Fruit fly (Drosophila melanogaster) whole organism, embryonic: ENCODE data around the gene Arp2.

Experiments
- Atf6 ChIP-seq: fragments of 200-800 bp; sonication (Bioruptor generic); IDR thresholded peaks from 2 replicates; pipeline ENCODE4 v1.3.6; 2022; ENCODE audit warnings: missing biosample characterization, missing genetic modification characterization
- Blimp-1 ChIP-seq: fragments of 200-800 bp; sonication (Bioruptor generic); optimal IDR thresholded peaks from 3 replicates; lab custom pipeline; 2018; ENCODE audit warnings: missing biosample characterization, missing genetic modification characterization, mild to moderate bottlenecking, moderate library complexity, missing genetic modification reagents
- CG10209 ChIP-seq: fragments of 200-800 bp; sonication (Bioruptor generic); optimal IDR thresholded peaks from 3 replicates; lab custom pipeline; 2017; ENCODE audit warnings: missing biosample characterization, mild to moderate bottlenecking, missing genetic modification characterization, missing genetic modification reagents
- CG10543 ChIP-seq: fragments of 200-800 bp; sonication (Bioruptor generic); optimal IDR thresholded peaks from 3 replicates; lab custom pipeline; 2017; ENCODE audit warnings: missing biosample characterization, mild to moderate bottlenecking, missing genetic modification characterization, moderate library complexity
- CG10654 ChIP-seq: fragments of 200-800 bp; sonication (Bioruptor generic); optimal IDR thresholded peaks from 2 replicates; lab custom pipeline; 2016; ENCODE audit warnings: missing biosample characterization, missing genetic modification characterization
- CG12155 ChIP-seq: fragments of 200-800 bp; sonication (Bioruptor generic); optimal IDR thresholded peaks from 3 replicates; lab custom pipeline; 2016; ENCODE audit warnings: missing biosample characterization, missing genetic modification characterization
- CG12659 ChIP-seq: fragments of 200-800 bp; sonication (Bioruptor generic); optimal IDR thresholded peaks from 3 replicates; lab custom pipeline; 2017; ENCODE audit warnings: mild to moderate bottlenecking, missing biosample characterization, missing genetic modification reagents, missing genetic modification characterization
- CG13424 ChIP-seq: fragments of 200-800 bp; sonication (Bioruptor generic); optimal IDR thresholded peaks from 2 replicates; lab custom pipeline; 2019; ENCODE audit warnings: missing biosample characterization, mild to moderate bottlenecking, missing genetic modification characterization, moderate library complexity
- CG15269 ChIP-seq: fragments of 200-800 bp; sonication (Bioruptor generic); optimal IDR thresholded peaks from 2 replicates; lab custom pipeline; 2018; ENCODE audit warnings: missing biosample characterization, mild to moderate bottlenecking, missing genetic modification characterization, moderate library complexity
- CG17359 ChIP-seq: fragments of 200-800 bp; sonication (Bioruptor generic); optimal IDR thresholded peaks from 3 replicates; lab custom pipeline; 2018; ENCODE audit warnings: missing biosample characterization, mild to moderate bottlenecking, missing genetic modification characterization, moderate library complexity
- CG18476 ChIP-seq: fragments of 200-800 bp; sonication (Bioruptor generic); optimal IDR thresholded peaks from 2 replicates; lab custom pipeline; 2016; ENCODE audit warnings: missing biosample characterization, mild to moderate bottlenecking, missing genetic modification characterization
- CG2712 ChIP-seq: fragments of 200-800 bp; optimal IDR thresholded peaks from 3 replicates; lab custom pipeline; 2019; ENCODE audit warnings: missing biosample characterization, mild to moderate bottlenecking, missing genetic modification characterization, moderate library complexity
- CG30020 ChIP-seq: fragments of 200-800 bp; optimal IDR thresholded peaks from 2 replicates; lab custom pipeline; 2019; ENCODE audit warnings: missing biosample characterization, mild to moderate bottlenecking, missing genetic modification characterization, moderate library complexity
- CG30403 ChIP-seq: fragments of 200-800 bp; sonication (Bioruptor generic); optimal IDR thresholded peaks from 3 replicates; lab custom pipeline; 2016; ENCODE audit warnings: missing biosample characterization, missing genetic modification characterization
- CG30431 ChIP-seq: fragments of 200-800 bp; sonication (Bioruptor generic); optimal IDR thresholded peaks from 2 replicates; lab custom pipeline; 2017; ENCODE audit warnings: missing biosample characterization, missing genetic modification characterization
- CG3065 ChIP-seq: fragments of 200-800 bp; sonication (Bioruptor generic); optimal IDR thresholded peaks from 2 replicates; lab custom pipeline; 2016; ENCODE audit warnings: missing biosample characterization, missing genetic modification characterization
- CG3281 ChIP-seq: fragments of 200-800 bp; sonication (Bioruptor generic); optimal IDR thresholded peaks from 3 replicates; lab custom pipeline; 2017; ENCODE audit warnings: missing biosample characterization, mild to moderate bottlenecking, missing genetic modification characterization
- CG4424 ChIP-seq: fragments of 200-800 bp; sonication (Bioruptor generic); optimal IDR thresholded peaks from 3 replicates; lab custom pipeline; 2016; ENCODE audit warnings: missing biosample characterization, missing genetic modification characterization
- CG5180 ChIP-seq: fragments of 200-800 bp; sonication (Bioruptor generic); optimal IDR thresholded peaks from 3 replicates; lab custom pipeline; 2017; ENCODE audit warnings: missing biosample characterization, missing genetic modification characterization, mild to moderate bottlenecking, moderate library complexity, missing genetic modification reagents
- CG5245 ChIP-seq: fragments of 200-800 bp; sonication (Bioruptor generic); optimal IDR thresholded peaks from 3 replicates; lab custom pipeline; 2016; ENCODE audit warnings: missing biosample characterization, missing genetic modification characterization
- CG6854 ChIP-seq: fragments of 200-800 bp; sonication (Bioruptor generic); optimal IDR thresholded peaks from 3 replicates; lab custom pipeline; 2017; ENCODE audit warnings: missing biosample characterization, mild to moderate bottlenecking, missing genetic modification characterization
- CG7556 ChIP-seq: fragments of 200-800 bp; sonication (Bioruptor generic); optimal IDR thresholded peaks from 2 replicates; lab custom pipeline; 2017; ENCODE audit warnings: missing biosample characterization, mild to moderate bottlenecking, missing genetic modification characterization
- D19A ChIP-seq: fragments of 200-800 bp; optimal IDR thresholded peaks from 3 replicates; lab custom pipeline; 2019; ENCODE audit warnings: missing biosample characterization, mild to moderate bottlenecking, missing genetic modification characterization, moderate library complexity
- Dek ChIP-seq: fragments of 200-800 bp; sonication (Bioruptor generic); optimal IDR thresholded peaks from 3 replicates; lab custom pipeline; 2019; ENCODE audit warnings: missing biosample characterization, mild to moderate bottlenecking, missing genetic modification characterization, moderate library complexity
- Elba2 ChIP-seq: fragments of 200-800 bp; sonication (Bioruptor generic); optimal IDR thresholded peaks from 3 replicates; lab custom pipeline; 2016; ENCODE audit warnings: missing biosample characterization, missing genetic modification characterization
- Fer3 ChIP-seq: fragments of 200-800 bp; sonication (Bioruptor generic); optimal IDR thresholded peaks from 2 replicates; lab custom pipeline; 2018; ENCODE audit warnings: missing biosample characterization, mild to moderate bottlenecking, missing genetic modification characterization, moderate library complexity
- HHEX ChIP-seq: fragments of 200-800 bp; sonication (Bioruptor generic); optimal IDR thresholded peaks from 3 replicates; lab custom pipeline; 2017; ENCODE audit warnings: missing biosample characterization, mild to moderate bottlenecking, missing genetic modification characterization, missing genetic modification reagents
- Hand ChIP-seq: fragments of 200-800 bp; sonication (Bioruptor generic); optimal IDR thresholded peaks from 2 replicates; lab custom pipeline; 2017; ENCODE audit warnings: mild to moderate bottlenecking, missing biosample characterization, missing genetic modification reagents, missing genetic modification characterization
- Hmr ChIP-seq: fragments of 200-800 bp; sonication (Bioruptor generic); optimal IDR thresholded peaks from 3 replicates; lab custom pipeline; 2017; ENCODE audit warnings: mild to moderate bottlenecking, missing biosample characterization, missing genetic modification reagents, missing genetic modification characterization
- Med ChIP-seq: fragments of 200-800 bp; sonication (Bioruptor generic); peaks from one replicate; lab custom pipeline; 2016; ENCODE audit warnings: missing biosample characterization, missing genetic modification characterization, mild to moderate bottlenecking, inconsistent platforms, moderate library complexity
- Meics ChIP-seq: fragments of 200-800 bp; sonication (Bioruptor generic); optimal IDR thresholded peaks from 2 replicates; lab custom pipeline; 2017; ENCODE audit warnings: missing biosample characterization, mild to moderate bottlenecking, missing genetic modification characterization
- Myb ChIP-seq: fragments of 200-800 bp; sonication (Bioruptor generic); optimal IDR thresholded peaks from 2 replicates; lab custom pipeline; 2016; ENCODE audit warnings: missing biosample characterization, missing genetic modification characterization
- Sin3A ChIP-seq: fragments of >200 bp; optimal IDR thresholded peaks from 2 replicates; lab custom pipeline; 2018
- Sox102F ChIP-seq: fragments of 200-800 bp; sonication (Bioruptor generic); optimal IDR thresholded peaks from 2 replicates; lab custom pipeline; 2018; ENCODE audit warnings: missing biosample characterization, mild to moderate bottlenecking, missing genetic modification characterization, moderate library complexity
- Sry-δ ChIP-seq: fragments of 200-800 bp; sonication (Bioruptor generic); optimal IDR thresholded peaks from 2 replicates; lab custom pipeline; 2016; ENCODE audit warnings: missing biosample characterization, missing genetic modification characterization
- Xrp1 ChIP-seq: fragments of 200-800 bp; sonication (Bioruptor generic); IDR thresholded peaks from 2 replicates; pipeline ENCODE4 v1.3.6; 2022; ENCODE audit warnings: missing biosample characterization, missing genetic modification characterization
- ara ChIP-seq: fragments of 200-800 bp; sonication (Bioruptor generic); IDR thresholded peaks from 2 replicates; pipeline ENCODE4 v1.3.6; 2022; ENCODE audit warnings: missing biosample characterization, missing genetic modification characterization
- az2 ChIP-seq: fragments of 200-800 bp; sonication (Bioruptor generic); optimal IDR thresholded peaks from 3 replicates; lab custom pipeline; 2016; ENCODE audit warnings: missing biosample characterization, missing genetic modification characterization
- bsh ChIP-seq, 2 experiments: fragments of 200-800 bp; sonication (Bioruptor generic); optimal IDR thresholded peaks; 2 replicates each; lab custom pipeline; 2017 to 2018; ENCODE audit warnings: mild to moderate bottlenecking in 2 of 2, missing biosample characterization in 2 of 2, missing genetic modification characterization in 2 of 2, moderate library complexity in 1 of 2
- da ChIP-seq: fragments of 200-800 bp; sonication (Bioruptor generic); optimal IDR thresholded peaks from 2 replicates; lab custom pipeline; 2016; ENCODE audit warnings: missing biosample characterization, missing genetic modification characterization
- fd96Cb ChIP-seq: fragments of 200-800 bp; sonication (Bioruptor generic); optimal IDR thresholded peaks from 2 replicates; lab custom pipeline; 2018; ENCODE audit warnings: missing biosample characterization, mild to moderate bottlenecking, missing genetic modification characterization, moderate library complexity
- ind ChIP-seq: fragments of 200-800 bp; sonication (Bioruptor generic); optimal IDR thresholded peaks from 3 replicates; lab custom pipeline; 2016; ENCODE audit warnings: missing biosample characterization, missing genetic modification characterization
- lab ChIP-seq: fragments of 200-800 bp; sonication (Bioruptor generic); optimal IDR thresholded peaks from 3 replicates; lab custom pipeline; 2017; ENCODE audit warnings: missing biosample characterization, missing genetic modification characterization, mild to moderate bottlenecking, moderate library complexity, missing genetic modification reagents
- lola ChIP-seq, 3 experiments: fragments of >200 bp in 2 of 3; fragments of 200-800 bp in 1 of 3; sonication (Bioruptor generic) in 1 of 3; optimal IDR thresholded peaks; 2 replicates each; lab custom pipeline; 2017 to 2019; ENCODE audit warnings: missing biosample characterization in 3 of 3, missing genetic modification characterization in 3 of 3, mild to moderate bottlenecking in 1 of 3, moderate library complexity in 1 of 3
- org-1 ChIP-seq: fragments of 200-800 bp; sonication (Bioruptor generic); optimal IDR thresholded peaks from 2 replicates; lab custom pipeline; 2017; ENCODE audit warnings: missing biosample characterization, missing genetic modification characterization
- prd ChIP-seq, 3 experiments: fragments of >200 bp in 2 of 3; fragments of 200-800 bp in 1 of 3; sonication (Bioruptor generic) in 1 of 3; optimal IDR thresholded peaks in 2 of 3; IDR thresholded peaks in 1 of 3; 2 replicates in 2 of 3; 3 replicates in 1 of 3; pipeline versions ENCODE4 v1.3.6 to Lab custom; 2017 to 2022; ENCODE audit warnings: missing biosample characterization in 1 of 3, missing genetic modification characterization in 1 of 3
- sna ChIP-seq: fragments of 200-800 bp; sonication (Bioruptor generic); IDR thresholded peaks from 2 replicates; pipeline ENCODE4 v1.3.6; 2022; ENCODE audit warnings: missing biosample characterization, missing genetic modification characterization; ENCODE audit not compliant: partially characterized antibody
- sug ChIP-seq: fragments of 200-800 bp; optimal IDR thresholded peaks from 2 replicates; lab custom pipeline; 2019; ENCODE audit warnings: missing biosample characterization, mild to moderate bottlenecking, missing genetic modification characterization, moderate library complexity
- tgo ChIP-seq: fragments of 200-800 bp; sonication (Bioruptor generic); IDR thresholded peaks from 3 replicates; pipeline ENCODE4 v1.3.6; 2022; ENCODE audit warnings: missing biosample characterization, missing genetic modification characterization

Gene Arp2

DNA sequence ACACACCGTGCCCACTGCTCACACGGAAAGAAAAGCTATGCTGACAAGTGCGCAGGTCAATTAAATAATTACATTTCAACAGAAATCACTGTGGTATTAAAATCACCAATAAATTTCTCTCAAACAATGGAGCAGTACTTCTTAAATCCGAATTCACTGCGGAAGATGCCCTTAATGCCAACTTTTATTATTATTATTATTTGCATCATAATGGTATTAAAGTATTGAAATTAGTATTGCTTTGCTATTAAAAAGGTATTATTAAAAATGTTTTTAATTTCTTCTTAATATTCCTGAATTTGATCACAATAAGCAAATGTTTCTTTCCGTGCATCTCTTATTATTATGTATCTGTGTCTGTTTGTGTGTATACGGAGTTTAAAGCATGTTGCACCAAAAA is 26.2 kb upstream of the Arp2 start (continued):
- TF ChIP-seq sug (peak; percentile 4), CG30020 (tag; lab: Kevin White, UChicago) (no peak), da (GFP tag; lab: Kevin White, UChicago) (no peak), Myb (no peak), D19A (tag; lab: Kevin White, UChicago) (peak; percentile 13), CG18476 (peak; percentile 22), ind (GFP tag; lab: Kevin White, UChicago) (peak; percentile 28), fd96Cb (tag; lab: Kevin White, UChicago) (peak; percentile 44), Hmr (GFP tag; lab: Kevin White, UChicago) (peak; percentile 67), CG12659 (GFP tag; lab: Kevin White, UChicago) (peak; percentile 16), HHEX (peak; percentile 37), ara (GFP tag; lab: Robert Waterston, UW) (0 out of 2 replicates have a peak, but pooled peaks have one; percentile 39), CG6854 (GFP tag; lab: Kevin White, UChicago) (peak; percentile 18), CG7556 (peak; percentile 74), Sox102F (GFP tag; lab: Kevin White, UChicago) (peak; percentile 52), CG10654 (peak; percentile 20), CG12155 (GFP tag; lab: Kevin White, UChicago) (peak; percentile 11), Meics (GFP tag; lab: Kevin White, UChicago) (peak; percentile 70), CG30403 (GFP tag; lab: Kevin White, UChicago) (peak; percentile 53), CG10209 (peak; percentile 50), CG10543 (GFP tag; lab: Kevin White, UChicago) (no peak), CG30431 (GFP tag; lab: Kevin White, UChicago) (no peak), Elba2 (no peak), tgo (0 out of 3 replicates have a peak, but pooled peaks have one; percentile 30), CG3281 (peak; percentile 65), Med (GFP tag; lab: Kevin White, UChicago) (peak; percentile 47), sna (no peak), Blimp-1 (GFP tag; lab: Kevin White, UChicago) (peak; percentile 24), Dek (peak; percentile 17), lab (GFP tag; lab: Kevin White, UChicago) (peak; percentile 71), Sry-δ (GFP tag; lab: Kevin White, UChicago) (no peak), lola (GFP tag; optimal IDR thresholded peaks at IDR 0.05; lab: Kevin White, UChicago) (no peak), Xrp1 (GFP tag; lab: Robert Waterston, UW) (peak; percentile 7; the same call in 1 of the 2 replicates), CG4424 (GFP tag; lab: Kevin White, UChicago) (peak; percentile 37), CG15269 (peak; percentile 57), CG2712 (tag; lab: Kevin White, UChicago) (peak; percentile 55), prd (optimal IDR thresholded peaks at IDR 0.05; lab: Kevin White, UChicago) (no peak), prd (GFP tag; IDR thresholded peaks at IDR 0.05; lab: Robert Waterston, UW) (peak; percentile 36; the same call in 1 of the 3 replicates), CG13424 (tag; lab: Kevin White, UChicago) (peak; percentile 61), CG17359 (tag; lab: Kevin White, UChicago) (peak; percentile 28), az2 (GFP tag; lab: Kevin White, UChicago) (peak; percentile 20), Hand (GFP tag; lab: Kevin White, UChicago) (peak; percentile 66), CG5245 (GFP tag; lab: Kevin White, UChicago) (no peak), CG5180 (GFP tag; lab: Kevin White, UChicago) (peak; percentile 12), Sin3A (lab: Kevin White, UChicago) (no peak), CG3065 (GFP tag; lab: Kevin White, UChicago) (no peak), bsh (GFP tag; optimal IDR thresholded peaks at IDR 0.05; lab: Kevin White, UChicago) (peak in 1 of 2 experiments; percentile 8), Atf6 (GFP tag; lab: Robert Waterston, UW) (0 out of 2 replicates have a peak, but pooled peaks have one; percentile 14), org-1 (peak; percentile 19), Fer3 (tag; lab: Kevin White, UChicago) (peak; percentile 20)
